Fruit fly (Drosophila melanogaster) whole organism, embryonic: ENCODE results near the gene CG5882.
A peak's percentile ranks its signal among the peaks of the same experiment; 100 is the strongest.

Source experiments
- BtbVII ChIP-seq: fragments of 200-800 bp; sonication (Bioruptor generic); optimal IDR thresholded peaks from 3 replicates; lab custom pipeline; 2017; ENCODE audit warnings: missing biosample characterization, mild to moderate bottlenecking, missing genetic modification characterization
- CG10209 ChIP-seq: fragments of 200-800 bp; sonication (Bioruptor generic); optimal IDR thresholded peaks from 3 replicates; lab custom pipeline; 2017; ENCODE audit warnings: missing biosample characterization, mild to moderate bottlenecking, missing genetic modification characterization, missing genetic modification reagents
- CG10959 ChIP-seq: fragments of 200-800 bp; sonication (Bioruptor generic); IDR thresholded peaks from 2 replicates; pipeline ENCODE4 v1.3.6; 2022; ENCODE audit warnings: missing biosample characterization, missing genetic modification characterization
- CG10979 ChIP-seq: fragments of 200-800 bp; sonication (Bioruptor generic); optimal IDR thresholded peaks from 2 replicates; lab custom pipeline; 2018; ENCODE audit warnings: missing biosample characterization, mild to moderate bottlenecking, missing genetic modification characterization, moderate library complexity
- CG12071 ChIP-seq: fragments of 200-800 bp; sonication (Bioruptor generic); optimal IDR thresholded peaks from 3 replicates; lab custom pipeline; 2018; ENCODE audit warnings: missing biosample characterization, mild to moderate bottlenecking, missing genetic modification characterization
- CG14014 ChIP-seq: fragments of 200-800 bp; sonication (Bioruptor generic); IDR thresholded peaks from 2 replicates; pipeline ENCODE4 v1.3.6; 2022; ENCODE audit warnings: missing biosample characterization, missing genetic modification characterization
- CG14441 ChIP-seq: fragments of 200-800 bp; sonication (Bioruptor generic); IDR thresholded peaks from 2 replicates; pipeline ENCODE4 v1.3.6; 2022; ENCODE audit warnings: missing biosample characterization, missing genetic modification characterization
- CG1602 ChIP-seq: fragments of 200-800 bp; sonication (Bioruptor generic); optimal IDR thresholded peaks from 3 replicates; lab custom pipeline; 2016; ENCODE audit warnings: missing biosample characterization, missing genetic modification characterization
- CG1647 ChIP-seq: fragments of 200-800 bp; sonication (Bioruptor generic); optimal IDR thresholded peaks from 3 replicates; lab custom pipeline; 2016; ENCODE audit warnings: missing biosample characterization, missing genetic modification characterization
- CG17568 ChIP-seq: fragments of 200-800 bp; sonication (Bioruptor generic); optimal IDR thresholded peaks from 2 replicates; lab custom pipeline; 2018; ENCODE audit warnings: missing biosample characterization, mild to moderate bottlenecking, missing genetic modification characterization, moderate library complexity
- CG17802 ChIP-seq: fragments of 200-800 bp; sonication (Bioruptor generic); optimal IDR thresholded peaks from 2 replicates; lab custom pipeline; 2018; ENCODE audit warnings: missing biosample characterization, mild to moderate bottlenecking, missing genetic modification characterization, moderate library complexity
- CG18599 ChIP-seq: fragments of 200-800 bp; sonication (Bioruptor generic); optimal IDR thresholded peaks from 3 replicates; lab custom pipeline; 2017; ENCODE audit warnings: missing biosample characterization, missing genetic modification characterization, mild to moderate bottlenecking, moderate library complexity, missing genetic modification reagents
- CG2712 ChIP-seq: fragments of 200-800 bp; optimal IDR thresholded peaks from 3 replicates; lab custom pipeline; 2019; ENCODE audit warnings: missing biosample characterization, mild to moderate bottlenecking, missing genetic modification characterization, moderate library complexity
- CG2889 ChIP-seq: fragments of 200-800 bp; sonication (Bioruptor generic); IDR thresholded peaks from 3 replicates; pipeline ENCODE4 v1.3.6; 2022; ENCODE audit warnings: missing biosample characterization, missing genetic modification characterization
- CG30020 ChIP-seq: fragments of 200-800 bp; optimal IDR thresholded peaks from 2 replicates; lab custom pipeline; 2019; ENCODE audit warnings: missing biosample characterization, mild to moderate bottlenecking, missing genetic modification characterization, moderate library complexity
- CG31224 ChIP-seq: fragments of 200-800 bp; sonication (Bioruptor generic); IDR thresholded peaks from 2 replicates; pipeline ENCODE4 v1.3.6; 2022; ENCODE audit warnings: missing biosample characterization, missing genetic modification characterization
- CG32772 ChIP-seq: fragments of 200-800 bp; sonication (Bioruptor generic); IDR thresholded peaks from 2 replicates; pipeline ENCODE4 v1.3.6; 2022; ENCODE audit warnings: missing biosample characterization, missing genetic modification characterization
- CG3726 ChIP-seq: fragments of 200-800 bp; sonication (Bioruptor generic); IDR thresholded peaks from 3 replicates; pipeline ENCODE4, ENCODE4 v1.3.6; 2022; ENCODE audit warnings: missing biosample characterization, missing genetic modification characterization
- CG6254 ChIP-seq: fragments of 200-800 bp; sonication (Bioruptor generic); optimal IDR thresholded peaks from 3 replicates; lab custom pipeline; 2017; ENCODE audit warnings: mild to moderate bottlenecking, missing biosample characterization, missing genetic modification reagents, missing genetic modification characterization
- CG7928 ChIP-seq: fragments of 200-800 bp; sonication (Bioruptor generic); optimal IDR thresholded peaks from 2 replicates; lab custom pipeline; 2017; ENCODE audit warnings: missing biosample characterization, mild to moderate bottlenecking, missing genetic modification characterization
- CG8089 ChIP-seq: fragments of 200-800 bp; sonication (Bioruptor generic); optimal IDR thresholded peaks from 3 replicates; lab custom pipeline; 2016; ENCODE audit warnings: missing biosample characterization, missing genetic modification characterization
- CG8281 ChIP-seq: fragments of 200-800 bp; sonication (Bioruptor generic); optimal IDR thresholded peaks from 2 replicates; lab custom pipeline; 2018; ENCODE audit warnings: missing biosample characterization, mild to moderate bottlenecking, missing genetic modification characterization, moderate library complexity
- CHES-1-like ChIP-seq: fragments of 200-800 bp; sonication (Bioruptor generic); optimal IDR thresholded peaks from 2 replicates; lab custom pipeline; 2016; ENCODE audit warnings: missing biosample characterization, missing genetic modification characterization
- Dad ChIP-seq: fragments of 200-800 bp; sonication (Bioruptor generic); optimal IDR thresholded peaks from 3 replicates; lab custom pipeline; 2016; ENCODE audit warnings: missing biosample characterization, missing genetic modification characterization
- Doc3 ChIP-seq: fragments of 200-800 bp; sonication (Bioruptor generic); IDR thresholded peaks from 3 replicates; pipeline ENCODE4 v1.3.6; 2022; ENCODE audit warnings: missing biosample characterization, missing genetic modification characterization; ENCODE audit not compliant: partially characterized antibody
- Ets65A ChIP-seq: fragments of 200-800 bp; sonication (Bioruptor generic); peaks from one replicate; lab custom pipeline; 2016; ENCODE audit warnings: missing biosample characterization, missing genetic modification characterization
- Fer2 ChIP-seq: fragments of 200-800 bp; sonication (Bioruptor generic); optimal IDR thresholded peaks from 2 replicates; lab custom pipeline; 2018; ENCODE audit warnings: missing biosample characterization, mild to moderate bottlenecking, missing genetic modification characterization, moderate library complexity
- HLH3B ChIP-seq: fragments of 200-800 bp; sonication (Bioruptor generic); IDR thresholded peaks from 2 replicates; pipeline ENCODE4 v1.3.6; 2022; ENCODE audit warnings: missing biosample characterization, missing genetic modification characterization
- HLH54F ChIP-seq: fragments of 200-800 bp; sonication (Bioruptor generic); optimal IDR thresholded peaks from 3 replicates; lab custom pipeline; 2016; ENCODE audit warnings: missing biosample characterization, missing genetic modification characterization
- Hr51 ChIP-seq, 2 experiments: fragments of 200-800 bp; sonication (Bioruptor generic); optimal IDR thresholded peaks; 2 replicates in 1 of 2; 3 replicates in 1 of 2; lab custom pipeline; 2016 to 2018; ENCODE audit warnings: missing biosample characterization in 2 of 2, missing genetic modification characterization in 2 of 2, mild to moderate bottlenecking in 1 of 2, moderate library complexity in 1 of 2
- Myb ChIP-seq: fragments of 200-800 bp; sonication (Bioruptor generic); optimal IDR thresholded peaks from 2 replicates; lab custom pipeline; 2016; ENCODE audit warnings: missing biosample characterization, missing genetic modification characterization
- Oli ChIP-seq: fragments of 200-800 bp; sonication (Bioruptor generic); optimal IDR thresholded peaks from 2 replicates; lab custom pipeline; 2018; ENCODE audit warnings: missing biosample characterization, mild to moderate bottlenecking, missing genetic modification characterization, moderate library complexity
- PHDP ChIP-seq: fragments of 200-800 bp; sonication (Bioruptor generic); optimal IDR thresholded peaks from 3 replicates; lab custom pipeline; 2018; ENCODE audit warnings: missing biosample characterization, mild to moderate bottlenecking, missing genetic modification characterization, moderate library complexity
- Sox100B ChIP-seq: fragments of 200-800 bp; sonication (Bioruptor generic); optimal IDR thresholded peaks from 3 replicates; lab custom pipeline; 2018; ENCODE audit warnings: missing biosample characterization, mild to moderate bottlenecking, missing genetic modification characterization
- Ssrp ChIP-seq: fragments of 200-800 bp; sonication (Bioruptor generic); optimal IDR thresholded peaks from 2 replicates; lab custom pipeline; 2018; ENCODE audit warnings: missing biosample characterization, mild to moderate bottlenecking, missing genetic modification characterization, moderate library complexity
- Taf1 ChIP-seq: fragments of 200-800 bp; sonication (Bioruptor generic); IDR thresholded peaks from 2 replicates; pipeline ENCODE4 v1.3.6; 2022; ENCODE audit warnings: missing biosample characterization, missing genetic modification characterization
- Usf ChIP-seq: fragments of 200-800 bp; sonication (Bioruptor generic); optimal IDR thresholded peaks from 2 replicates; lab custom pipeline; 2017; ENCODE audit warnings: missing genotype, missing biosample characterization, missing genetic modification characterization
- Xbp1 ChIP-seq: fragments of 200-800 bp; sonication (Bioruptor generic); optimal IDR thresholded peaks from 3 replicates; lab custom pipeline; 2016; ENCODE audit warnings: missing biosample characterization, mild to moderate bottlenecking, missing genetic modification characterization
- bcd ChIP-seq: fragments of 200-800 bp; sonication (Bioruptor generic); optimal IDR thresholded peaks from 2 replicates; lab custom pipeline; 2017; ENCODE audit warnings: missing biosample characterization, mild to moderate bottlenecking, missing genetic modification characterization
- dmrt99B ChIP-seq: fragments of 200-800 bp; sonication (Bioruptor generic); optimal IDR thresholded peaks from 2 replicates; lab custom pipeline; 2018; ENCODE audit warnings: missing biosample characterization, mild to moderate bottlenecking, missing genetic modification characterization, moderate library complexity
- en ChIP-seq: fragments of 200-800 bp; sonication (Bioruptor generic); optimal IDR thresholded peaks from 2 replicates; lab custom pipeline; 2016; ENCODE audit warnings: missing biosample characterization, missing genetic modification characterization
- gem ChIP-seq: fragments of 200-800 bp; sonication (Bioruptor generic); optimal IDR thresholded peaks from 2 replicates; lab custom pipeline; 2019; ENCODE audit warnings: missing biosample characterization, mild to moderate bottlenecking, missing genetic modification characterization, moderate library complexity
- insv ChIP-seq, 2 experiments: fragments of 200-800 bp; sonication (Bioruptor generic); optimal IDR thresholded peaks; 3 replicates each; lab custom pipeline; 2016 to 2018; ENCODE audit warnings: missing biosample characterization in 2 of 2, missing genetic modification characterization in 2 of 2
- jumu ChIP-seq: fragments of 200-800 bp; sonication (Bioruptor generic); optimal IDR thresholded peaks from 3 replicates; lab custom pipeline; 2016; ENCODE audit warnings: missing biosample characterization, missing genetic modification characterization
- lmd ChIP-seq: fragments of 200-800 bp; sonication (Bioruptor generic); IDR thresholded peaks from 2 replicates; pipeline ENCODE4 v1.3.6; 2022; ENCODE audit warnings: missing biosample characterization, missing genetic modification characterization
- pfk ChIP-seq: fragments of 200-800 bp; sonication (Bioruptor generic); optimal IDR thresholded peaks from 2 replicates; lab custom pipeline; 2018; ENCODE audit warnings: missing biosample characterization, mild to moderate bottlenecking, missing genetic modification characterization, moderate library complexity
- phol ChIP-seq: fragments of 200-800 bp; sonication (Bioruptor generic); optimal IDR thresholded peaks from 3 replicates; lab custom pipeline; 2018; ENCODE audit warnings: missing biosample characterization, mild to moderate bottlenecking, missing genetic modification characterization, moderate library complexity
- twi ChIP-seq: fragments of 200-800 bp; optimal IDR thresholded peaks from 2 replicates; lab custom pipeline; 2019; ENCODE audit warnings: missing biosample characterization, mild to moderate bottlenecking, missing genetic modification characterization, moderate library complexity

CG5882 gene

dm6 chr3R:27152129-27152968, 33.9 kb downstream of the CG5882 start (continued):
- TF ChIP-seq CG8089 (GFP tag; lab: Kevin White, UChicago) = peak; percentile 0
- TF ChIP-seq Ssrp (tag; lab: Kevin White, UChicago) = peak; percentile 28
- TF ChIP-seq Fer2 (tag; lab: Kevin White, UChicago) = peak; percentile 26
- TF ChIP-seq Oli (tag; lab: Kevin White, UChicago) = peak; percentile 59
- TF ChIP-seq CG10959 = no peak
- peak; percentile 41; the same call in 1 of the 2 replicates for TF ChIP-seq CG14441
- TF ChIP-seq CG14014 = 0 out of 2 replicates have a peak, but pooled peaks have one; percentile 39
- peak; percentile 4 for TF ChIP-seq Usf (GFP tag; lab: Kevin White, UChicago)
- peak; percentile 77 for TF ChIP-seq gem (tag; lab: Kevin White, UChicago)
- peak; percentile 51 for TF ChIP-seq CG10209 (GFP tag; lab: Kevin White, UChicago)
- peak; percentile 56 for TF ChIP-seq CG2712 (tag; lab: Kevin White, UChicago)
- no peak for TF ChIP-seq CG3726
- peak; percentile 58 for TF ChIP-seq phol (tag; lab: Kevin White, UChicago)
- peak; percentile 42 for TF ChIP-seq HLH3B (GFP tag; lab: Robert Waterston, UW)
- no peak for TF ChIP-seq pfk
- TF ChIP-seq Ets65A = peak; percentile 41
- TF ChIP-seq PHDP (tag; lab: Kevin White, UChicago) = peak; percentile 70
- TF ChIP-seq CHES-1-like (GFP tag; lab: Kevin White, UChicago) = peak; percentile 23
- no peak for TF ChIP-seq CG30020
- TF ChIP-seq dmrt99B (tag; lab: Kevin White, UChicago) = peak; percentile 68
- TF ChIP-seq CG1647 (GFP tag; lab: Kevin White, UChicago) = no peak
- no peak for TF ChIP-seq CG1602 (GFP tag; lab: Kevin White, UChicago)
- no peak for TF ChIP-seq CG17802 (tag; lab: Kevin White, UChicago)
- TF ChIP-seq Hr51 (GFP tag; optimal IDR thresholded peaks at IDR 0.05; lab: Kevin White, UChicago) = peak in 1 of 2 experiments; percentile 66
- no peak for TF ChIP-seq Taf1 (GFP tag; lab: Robert Waterston, UW)
- TF ChIP-seq Sox100B (GFP tag; lab: Kevin White, UChicago) = no peak
- no peak for TF ChIP-seq CG8281 (tag; lab: Kevin White, UChicago)
- peak; percentile 78 for TF ChIP-seq lmd (GFP tag; lab: Robert Waterston, UW)
- peak; percentile 43 for TF ChIP-seq BtbVII (GFP tag; lab: Kevin White, UChicago)
- TF ChIP-seq Doc3 (GFP tag; lab: Robert Waterston, UW) = no peak
- peak; percentile 15 for TF ChIP-seq CG6254 (GFP tag; lab: Kevin White, UChicago)
- no peak for TF ChIP-seq Dad
- TF ChIP-seq twi (tag; lab: Kevin White, UChicago) = peak; percentile 18
- peak; percentile 9 for TF ChIP-seq CG17568 (GFP tag; lab: Kevin White, UChicago)
- TF ChIP-seq CG32772 (GFP tag; lab: Robert Waterston, UW) = 0 out of 2 replicates have a peak, but pooled peaks have one; percentile 31
- TF ChIP-seq CG2889 (GFP tag; lab: Robert Waterston, UW) = 0 out of 3 replicates have a peak, but pooled peaks have one; percentile 11
- TF ChIP-seq Myb (GFP tag; lab: Kevin White, UChicago) = peak; percentile 49
- TF ChIP-seq CG18599 = peak; percentile 34
- peak; percentile 30 for TF ChIP-seq HLH54F (GFP tag; lab: Kevin White, UChicago)
- TF ChIP-seq bcd (GFP tag; lab: Kevin White, UChicago) = peak; percentile 53
- TF ChIP-seq en = no peak
- TF ChIP-seq insv (GFP tag; optimal IDR thresholded peaks at IDR 0.05; lab: Kevin White, UChicago) = peak in 1 of 2 experiments; percentile 55
- TF ChIP-seq Xbp1 (GFP tag; lab: Kevin White, UChicago) = peak; percentile 13
- TF ChIP-seq jumu = peak; percentile 50
- TF ChIP-seq CG31224 (GFP tag; lab: Robert Waterston, UW) = 0 out of 2 replicates have a peak, but pooled peaks have one; percentile 23
- TF ChIP-seq CG7928 = no peak
- peak; percentile 40 for TF ChIP-seq CG10979
- peak; percentile 40 for TF ChIP-seq CG12071 (GFP tag; lab: Kevin White, UChicago)
